Worm (Caenorhabditis elegans) whole organism, L4/young adult: Measurements from ENCODE around the gene T28A11.2.

Experiments
- W03F9.2 ChIP-seq: fragments of 150-350 bp; optimal IDR thresholded peaks from 2 replicates; lab custom pipeline; 2014; ENCODE audit warnings: missing biosample characterization, missing genetic modification characterization
- dao-5 ChIP-seq: sonication (generic microtip); optimal IDR thresholded peaks from 2 replicates; lab custom pipeline; 2016; ENCODE audit warnings: missing genotype, missing genetic modification characterization, moderate library complexity, missing compliant biosample characterization
- him-1 ChIP-seq: sonication (generic microtip); optimal IDR thresholded peaks from 2 replicates; lab custom pipeline; 2016; ENCODE audit warnings: missing genotype, missing genetic modification reagents, missing genetic modification characterization, missing compliant biosample characterization

The T28A11.2 gene

ce11 chrV:3266189-3266588 lies 14.0 kb upstream of the T28A11.2 start, which contains the start of gene T28A11.17:
T28A11.17 (minus strand) TSS chrV:3266289.
- TF ChIP-seq W03F9.2 (tag; lab: Kevin White, UChicago) (no peak), dao-5 (tag; lab: Kevin White, UChicago) (no peak), him-1 (tag; lab: Kevin White, UChicago) (no peak)

ce11 chrV:3267950-3268349 lies 12.2 kb upstream of the T28A11.2 start, which contains the start of gene T28A11.18:
T28A11.18 (minus strand) TSS chrV:3268050.
- TF ChIP-seq dao-5 (tag; lab: Kevin White, UChicago) (no peak), him-1 (tag; lab: Kevin White, UChicago) (no peak), W03F9.2 (tag; lab: Kevin White, UChicago) (no peak)

- TF ChIP-seq dao-5 (tag; lab: Kevin White, UChicago) (no peak), him-1 (tag; lab: Kevin White, UChicago) (no peak), W03F9.2 (tag; lab: Kevin White, UChicago) (no peak)
Observed at ce11 chrV:3269407-3269806, 10.8 kb upstream of the T28A11.2 start, which contains the start of gene T28A11.19. T28A11.19 (minus strand) TSS chrV:3269514.

ce11 chrV:3273156-3273555 lies 7.0 kb upstream of the T28A11.2 start, which contains the start of gene T28A11.20:
T28A11.20 (minus strand) TSS chrV:3273256.
- TF ChIP-seq him-1 (tag; lab: Kevin White, UChicago) (no peak), dao-5 (tag; lab: Kevin White, UChicago) (no peak), W03F9.2 (tag; lab: Kevin White, UChicago) (no peak)

- no peak for TF ChIP-seq W03F9.2 (tag; lab: Kevin White, UChicago)
- no peak for TF ChIP-seq dao-5 (tag; lab: Kevin White, UChicago)
- no peak for TF ChIP-seq him-1 (tag; lab: Kevin White, UChicago)
Observed at ce11 chrV:3273577-3274100, 6.5 kb upstream of the T28A11.2 start, which contains the start of gene T28A11.4. T28A11.4 (plus strand) TSS chrV:3274050.

- TF ChIP-seq W03F9.2 (tag; lab: Kevin White, UChicago): no peak
Observed at ce11 chrV:3275033-3275432, 5.1 kb upstream of the T28A11.2 start, which contains the start of gene T28A11.3. T28A11.3 (plus strand) TSS chrV:3275333.

- TF ChIP-seq dao-5 (tag; lab: Kevin White, UChicago) (no peak), him-1 (tag; lab: Kevin White, UChicago) (no peak), W03F9.2 (tag; lab: Kevin White, UChicago) (no peak)
Observed at ce11 chrV:3276184-3276583, 4.0 kb upstream of the T28A11.2 start.

- TF ChIP-seq him-1 (tag; lab: Kevin White, UChicago): no peak
- no peak for TF ChIP-seq W03F9.2 (tag; lab: Kevin White, UChicago)
- no peak for TF ChIP-seq dao-5 (tag; lab: Kevin White, UChicago)
Observed at ce11 chrV:3278101-3278639, 2.0 kb upstream of the T28A11.2 start, which contains the start of gene fbxa-64. fbxa-64 (minus strand) TSS chrV:3278151.

ce11 chrV:3279138-3279537 lies 1.0 kb upstream of the T28A11.2 start:
- TF ChIP-seq W03F9.2 (tag; lab: Kevin White, UChicago): no peak
- no peak for TF ChIP-seq dao-5 (tag; lab: Kevin White, UChicago)
- no peak for TF ChIP-seq him-1 (tag; lab: Kevin White, UChicago)

- TF ChIP-seq dao-5 (tag; lab: Kevin White, UChicago): no peak
- no peak for TF ChIP-seq him-1 (tag; lab: Kevin White, UChicago)
- TF ChIP-seq W03F9.2 (tag; lab: Kevin White, UChicago): no peak
Observed at ce11 chrV:3281523-3281922, 1.3 kb downstream of the T28A11.2 start, which contains the start of gene T28A11.25. T28A11.25 (plus strand) TSS chrV:3281823.

ce11 chrV:3282957-3283356 lies 2.8 kb downstream of the T28A11.2 start, which contains the start of gene str-64:
str-64 (plus strand) TSS chrV:3283257.
- no peak for TF ChIP-seq him-1 (tag; lab: Kevin White, UChicago)
- no peak for TF ChIP-seq dao-5 (tag; lab: Kevin White, UChicago)
- no peak for TF ChIP-seq W03F9.2 (tag; lab: Kevin White, UChicago)

ce11 chrV:3284629-3285028 lies 4.5 kb downstream of the T28A11.2 start, which contains the start of gene F35F10.5:
F35F10.5 (plus strand) TSS chrV:3284929.
- TF ChIP-seq dao-5 (tag; lab: Kevin White, UChicago) (no peak), W03F9.2 (tag; lab: Kevin White, UChicago) (no peak), him-1 (tag; lab: Kevin White, UChicago) (no peak)

ce11 chrV:3287330-3287729 lies 7.2 kb downstream of the T28A11.2 start, which contains the start of gene F35F10.7:
F35F10.7 (minus strand) TSS chrV:3287430.
- TF ChIP-seq W03F9.2 (tag; lab: Kevin White, UChicago) (no peak), him-1 (tag; lab: Kevin White, UChicago) (no peak), dao-5 (tag; lab: Kevin White, UChicago) (no peak)
